Fruit fly (Drosophila melanogaster): ENCODE measurements around the gene Cyp305a1.

Gene Cyp305a1

dm6 chr3L:19817807-19818531 lies 4.8 kb upstream of the Cyp305a1 start, which contains the start of the genes Fibp and Deaf1 (continued):
- peak; percentile 84 for TF ChIP-seq Chrac-16 (GFP tag; optimal IDR thresholded peaks at IDR 0.05)
- TF ChIP-seq nau (GFP tag; optimal IDR thresholded peaks at IDR 0.05): no peak
- TF ChIP-seq Awh (GFP tag; IDR thresholded peaks at IDR 0.05): no peak
- peak; percentile 58 for TF ChIP-seq NC2β (GFP tag; optimal IDR thresholded peaks at IDR 0.05)
- TF ChIP-seq cato (GFP tag; optimal IDR thresholded peaks at IDR 0.05; ENCODE audit: borderline replicate concordance): peak; percentile 57
- no peak for TF ChIP-seq CrebB (tag; optimal IDR thresholded peaks at IDR 0.05)
- TF ChIP-seq cwo (GFP tag; optimal IDR thresholded peaks at IDR 0.05): no peak
- peak; percentile 75 for TF ChIP-seq zen (tag; optimal IDR thresholded peaks at IDR 0.05)
- TF ChIP-seq CG32772 (GFP tag; IDR thresholded peaks at IDR 0.05): peak; percentile 43; the same call in 1 of the 2 replicates
- TF ChIP-seq CG3163 (GFP tag; optimal IDR thresholded peaks at IDR 0.05): peak; percentile 56
- no peak for TF ChIP-seq CG5180 (GFP tag; optimal IDR thresholded peaks at IDR 0.05)
- peak; percentile 91 for TF ChIP-seq CG4617 (GFP tag; optimal IDR thresholded peaks at IDR 0.05; ENCODE audit: borderline replicate concordance)
- TF ChIP-seq CG6765 (GFP tag; optimal IDR thresholded peaks at IDR 0.05): no peak
- TF ChIP-seq CG14710 (tag; optimal IDR thresholded peaks at IDR 0.05): peak; percentile 87
- peak; percentile 99 for TF ChIP-seq Bgb (GFP tag; IDR thresholded peaks at IDR 0.05; ENCODE audit: partially characterized antibody)
- peak; percentile 75 for TF ChIP-seq MBD-R2 (GFP tag; IDR thresholded peaks at IDR 0.05)
- no peak for TF ChIP-seq CG17912 (GFP tag; optimal IDR thresholded peaks at IDR 0.05)
- no peak for TF ChIP-seq aop (GFP tag; IDR thresholded peaks at IDR 0.05)
- TF ChIP-seq CG8281 (tag; optimal IDR thresholded peaks at IDR 0.05): peak; percentile 41
- TF ChIP-seq Sry-β (GFP tag; optimal IDR thresholded peaks at IDR 0.05): peak; percentile 38
- peak; percentile 73 for TF ChIP-seq ERR (GFP tag; optimal IDR thresholded peaks at IDR 0.05)
- TF ChIP-seq NfI (GFP tag; optimal IDR thresholded peaks at IDR 0.05): peak; percentile 70
- peak; percentile 74 for TF ChIP-seq CG18599 (GFP tag; optimal IDR thresholded peaks at IDR 0.05)
- TF ChIP-seq ATbp (GFP tag; optimal IDR thresholded peaks at IDR 0.05): no peak
- TF ChIP-seq CG16863 (GFP tag; optimal IDR thresholded peaks at IDR 0.05): peak; percentile 64
- TF ChIP-seq CG14965 (GFP tag; optimal IDR thresholded peaks at IDR 0.05; ENCODE audit: borderline replicate concordance): no peak
- TF ChIP-seq gem (tag; optimal IDR thresholded peaks at IDR 0.05): peak; percentile 85
- no peak for TF ChIP-seq sc (optimal IDR thresholded peaks at IDR 0.05)
- TF ChIP-seq sc (GFP tag; optimal IDR thresholded peaks at IDR 0.05): peak; percentile 11
- peak; percentile 68 for TF ChIP-seq bcd (GFP tag; optimal IDR thresholded peaks at IDR 0.05)
- no peak for TF ChIP-seq Doc2 (GFP tag; IDR thresholded peaks at IDR 0.05)
- peak; percentile 20 for TF ChIP-seq eyg (GFP tag; optimal IDR thresholded peaks at IDR 0.05)
- no peak for TF ChIP-seq Oli (tag; optimal IDR thresholded peaks at IDR 0.05)
- no peak for TF ChIP-seq bowl (GFP tag; IDR thresholded peaks at IDR 0.05)
- TF ChIP-seq tup (GFP tag; optimal IDR thresholded peaks at IDR 0.05): no peak
- peak; percentile 65 for TF ChIP-seq fd3F (GFP tag; optimal IDR thresholded peaks at IDR 0.05)
- TF ChIP-seq dm (GFP tag; optimal IDR thresholded peaks at IDR 0.05): peak; percentile 70
- no peak for TF ChIP-seq CG15479 (GFP tag; optimal IDR thresholded peaks at IDR 0.05)
- TF ChIP-seq pzg (GFP tag; optimal IDR thresholded peaks at IDR 0.05): peak; percentile 80
- no peak for TF ChIP-seq dan (GFP tag; IDR thresholded peaks at IDR 0.05)
- no peak for TF ChIP-seq CG11695 (GFP tag; IDR thresholded peaks at IDR 0.05)
- TF ChIP-seq CG5953 (GFP tag; IDR thresholded peaks at IDR 0.05): no peak
- TF ChIP-seq ci (GFP tag; IDR thresholded peaks at IDR 0.05): peak; percentile 34; the same call in 1 of the 3 replicates
- peak; percentile 74 for TF ChIP-seq CG10147 (GFP tag; optimal IDR thresholded peaks at IDR 0.05)
- TF ChIP-seq D (optimal IDR thresholded peaks at IDR 0.05): no peak
- TF ChIP-seq D (GFP tag; optimal IDR thresholded peaks at IDR 0.05): peak; percentile 50
- peak; percentile 54 for TF ChIP-seq CG10209 (GFP tag; optimal IDR thresholded peaks at IDR 0.05)
- TF ChIP-seq Sry-δ (GFP tag; optimal IDR thresholded peaks at IDR 0.05): peak; percentile 98
- TF ChIP-seq CG2129 (GFP tag; IDR thresholded peaks at IDR 0.05; ENCODE audit: partially characterized antibody): peak; percentile 89
